Fruit fly (Drosophila melanogaster) whole organism, embryonic: Measurements from ENCODE around the gene CG31952.

Experiments
- ATbp ChIP-seq: fragments of 200-800 bp; sonication (Bioruptor generic); optimal IDR thresholded peaks from 2 replicates; lab custom pipeline; 2017; ENCODE audit warnings: missing biosample characterization, mild to moderate bottlenecking, missing genetic modification characterization, missing genetic modification reagents
- Abd-B ChIP-seq: fragments of 200-800 bp; sonication (Bioruptor generic); optimal IDR thresholded peaks from 2 replicates; lab custom pipeline; 2018; ENCODE audit warnings: missing biosample characterization, mild to moderate bottlenecking, missing genetic modification characterization, moderate library complexity
- Aef1 ChIP-seq: fragments of 200-800 bp; sonication (Bioruptor generic); IDR thresholded peaks from 3 replicates; pipeline ENCODE4 v1.3.6; 2022; ENCODE audit warnings: missing biosample characterization, missing genetic modification characterization
- Bteb2 ChIP-seq: fragments of 200-800 bp; sonication (Bioruptor generic); optimal IDR thresholded peaks from 2 replicates; lab custom pipeline; 2016; ENCODE audit warnings: missing biosample characterization, missing genetic modification characterization
- C15 ChIP-seq: fragments of 200-800 bp; sonication (Bioruptor generic); IDR thresholded peaks from 3 replicates; pipeline ENCODE4 v1.3.6; 2022; ENCODE audit warnings: missing biosample characterization, missing genetic modification characterization
- CG1024 ChIP-seq: fragments of 200-800 bp; sonication (Bioruptor generic); IDR thresholded peaks from 2 replicates; pipeline ENCODE4 v1.3.6; 2022; ENCODE audit warnings: missing biosample characterization, missing genetic modification characterization
- CG10959 ChIP-seq: fragments of 200-800 bp; sonication (Bioruptor generic); IDR thresholded peaks from 2 replicates; pipeline ENCODE4 v1.3.6; 2022; ENCODE audit warnings: missing biosample characterization, missing genetic modification characterization
- CG11085 ChIP-seq: fragments of 200-800 bp; sonication (Bioruptor generic); IDR thresholded peaks from 2 replicates; pipeline ENCODE4 v1.3.6; 2022; ENCODE audit warnings: missing biosample characterization, missing genetic modification characterization
- CG11695 ChIP-seq: fragments of 200-800 bp; sonication (Bioruptor generic); IDR thresholded peaks from 3 replicates; pipeline ENCODE4 v1.3.6; 2022; ENCODE audit warnings: missing biosample characterization, missing genetic modification characterization
- CG12299 ChIP-seq: fragments of 200-800 bp; sonication (Bioruptor generic); optimal IDR thresholded peaks from 2 replicates; lab custom pipeline; 2018; ENCODE audit warnings: missing biosample characterization, mild to moderate bottlenecking, missing genetic modification characterization
- CG14710 ChIP-seq: fragments of 200-800 bp; sonication (Bioruptor generic); optimal IDR thresholded peaks from 3 replicates; lab custom pipeline; 2019; ENCODE audit warnings: missing biosample characterization, mild to moderate bottlenecking, missing genetic modification characterization, moderate library complexity
- CG15011 ChIP-seq: fragments of 200-800 bp; sonication (Bioruptor generic); optimal IDR thresholded peaks from 3 replicates; lab custom pipeline; 2018; ENCODE audit warnings: missing biosample characterization, mild to moderate bottlenecking, missing genetic modification characterization
- CG15073 ChIP-seq: fragments of 200-800 bp; sonication (Bioruptor generic); optimal IDR thresholded peaks from 2 replicates; lab custom pipeline; 2016; ENCODE audit warnings: missing biosample characterization, missing genetic modification characterization
- CG18619 ChIP-seq: fragments of 200-800 bp; sonication (Bioruptor generic); optimal IDR thresholded peaks from 3 replicates; lab custom pipeline; 2017; ENCODE audit warnings: missing biosample characterization, mild to moderate bottlenecking, missing genetic modification characterization
- CG2120 ChIP-seq: fragments of 200-800 bp; sonication (Bioruptor generic); optimal IDR thresholded peaks from 3 replicates; lab custom pipeline; 2016; ENCODE audit warnings: missing biosample characterization, missing genetic modification characterization
- CG2678 ChIP-seq: fragments of 200-800 bp; sonication (Bioruptor generic); optimal IDR thresholded peaks from 3 replicates; lab custom pipeline; 2019; ENCODE audit warnings: missing biosample characterization, mild to moderate bottlenecking, missing genetic modification characterization, moderate library complexity
- CG30403 ChIP-seq: fragments of 200-800 bp; sonication (Bioruptor generic); optimal IDR thresholded peaks from 3 replicates; lab custom pipeline; 2016; ENCODE audit warnings: missing biosample characterization, missing genetic modification characterization
- CG31388 ChIP-seq: fragments of 200-800 bp; sonication (Bioruptor generic); optimal IDR thresholded peaks from 2 replicates; lab custom pipeline; 2016; ENCODE audit warnings: missing biosample characterization, missing genetic modification characterization
- CG31441 ChIP-seq: fragments of 200-800 bp; sonication (Bioruptor generic); IDR thresholded peaks from 2 replicates; pipeline ENCODE4 v1.3.6; 2022; ENCODE audit warnings: missing biosample characterization, missing genetic modification characterization
- CG32767 ChIP-seq: fragments of 200-800 bp; sonication (Bioruptor generic); IDR thresholded peaks from 2 replicates; pipeline ENCODE4 v1.3.6; 2022; ENCODE audit warnings: missing biosample characterization, missing genetic modification characterization
- CG34422 ChIP-seq: fragments of 200-800 bp; sonication (Bioruptor generic); IDR thresholded peaks from 3 replicates; pipeline ENCODE4 v1.3.6; 2022; ENCODE audit warnings: missing biosample characterization, missing genetic modification characterization
- CG4854 ChIP-seq: fragments of 200-800 bp; sonication (Bioruptor generic); optimal IDR thresholded peaks from 2 replicates; lab custom pipeline; 2016; ENCODE audit warnings: missing biosample characterization, missing genetic modification characterization, inconsistent platforms
- CG5245 ChIP-seq: fragments of 200-800 bp; sonication (Bioruptor generic); optimal IDR thresholded peaks from 3 replicates; lab custom pipeline; 2016; ENCODE audit warnings: missing biosample characterization, missing genetic modification characterization
- CG7357 ChIP-seq: fragments of 200-800 bp; sonication (Bioruptor generic); IDR thresholded peaks from 3 replicates; pipeline ENCODE4 v1.3.6; 2022; ENCODE audit warnings: missing biosample characterization, missing genetic modification characterization
- CG7556 ChIP-seq: fragments of 200-800 bp; sonication (Bioruptor generic); optimal IDR thresholded peaks from 2 replicates; lab custom pipeline; 2017; ENCODE audit warnings: missing biosample characterization, mild to moderate bottlenecking, missing genetic modification characterization
- CG8924 ChIP-seq: fragments of 200-800 bp; optimal IDR thresholded peaks from 3 replicates; lab custom pipeline; 2019; ENCODE audit warnings: missing biosample characterization, mild to moderate bottlenecking, missing genetic modification characterization, moderate library complexity
- CrebB ChIP-seq: fragments of 200-800 bp; sonication (Bioruptor generic); optimal IDR thresholded peaks from 3 replicates; lab custom pipeline; 2018; ENCODE audit warnings: missing biosample characterization, mild to moderate bottlenecking, missing genetic modification characterization
- D ChIP-seq, 2 experiments: fragments of 200-800 bp in 1 of 2; fragments of >200 bp in 1 of 2; sonication (Bioruptor generic) in 1 of 2; optimal IDR thresholded peaks; 2 replicates in 1 of 2; 3 replicates in 1 of 2; lab custom pipeline; 2017; ENCODE audit warnings: mild to moderate bottlenecking in 1 of 2, missing biosample characterization in 1 of 2, missing genetic modification characterization in 1 of 2, missing genetic modification reagents in 1 of 2
- Dad ChIP-seq: fragments of 200-800 bp; sonication (Bioruptor generic); optimal IDR thresholded peaks from 3 replicates; lab custom pipeline; 2016; ENCODE audit warnings: missing biosample characterization, missing genetic modification characterization
- Eip74EF ChIP-seq, 2 experiments: fragments of 200-800 bp in 1 of 2; fragments of >200 bp in 1 of 2; sonication (Bioruptor generic) in 1 of 2; optimal IDR thresholded peaks; 2 replicates each; lab custom pipeline; 2017 to 2019; ENCODE audit warnings: missing biosample characterization in 2 of 2, missing genetic modification characterization in 2 of 2, mild to moderate bottlenecking in 1 of 2, moderate library complexity in 1 of 2
- HLHmδ ChIP-seq: fragments of 200-800 bp; sonication (Bioruptor generic); optimal IDR thresholded peaks from 2 replicates; lab custom pipeline; 2018; ENCODE audit warnings: missing biosample characterization, mild to moderate bottlenecking, missing genetic modification characterization, moderate library complexity
- Nf-YB ChIP-seq: fragments of 200-800 bp; sonication (Bioruptor generic); optimal IDR thresholded peaks from 3 replicates; lab custom pipeline; 2019; ENCODE audit warnings: missing biosample characterization, mild to moderate bottlenecking, missing genetic modification characterization, moderate library complexity
- Opbp ChIP-seq: fragments of 200-800 bp; sonication (Bioruptor generic); IDR thresholded peaks from 3 replicates; pipeline ENCODE4 v1.3.6; 2022; ENCODE audit warnings: missing biosample characterization, missing genetic modification characterization; ENCODE audit not compliant: partially characterized antibody
- Scr ChIP-seq: fragments of 200-800 bp; sonication (Bioruptor generic); IDR thresholded peaks from 2 replicates; pipeline ENCODE4 v1.3.6; 2022; ENCODE audit warnings: missing biosample characterization, missing genetic modification characterization; ENCODE audit not compliant: partially characterized antibody
- Xbp1 ChIP-seq: fragments of 200-800 bp; sonication (Bioruptor generic); optimal IDR thresholded peaks from 3 replicates; lab custom pipeline; 2016; ENCODE audit warnings: missing biosample characterization, mild to moderate bottlenecking, missing genetic modification characterization
- aop ChIP-seq: fragments of 200-800 bp; sonication (Bioruptor generic); IDR thresholded peaks from 2 replicates; pipeline ENCODE4 v1.3.6; 2022; ENCODE audit warnings: missing biosample characterization, missing genetic modification characterization
- ap ChIP-seq: fragments of 200-800 bp; sonication (Bioruptor generic); IDR thresholded peaks from 2 replicates; pipeline ENCODE4 v1.3.6; 2022; ENCODE audit warnings: missing biosample characterization, missing genetic modification characterization
- bbx ChIP-seq: fragments of 200-800 bp; sonication (Bioruptor generic); IDR thresholded peaks from 2 replicates; pipeline ENCODE4 v1.3.6; 2022; ENCODE audit warnings: missing biosample characterization, missing genetic modification characterization; ENCODE audit not compliant: partially characterized antibody
- chn ChIP-seq: fragments of 200-800 bp; sonication (Bioruptor generic); optimal IDR thresholded peaks from 2 replicates; lab custom pipeline; 2016; ENCODE audit warnings: missing biosample characterization, missing genetic modification characterization
- dan ChIP-seq: fragments of 200-800 bp; sonication (Bioruptor generic); IDR thresholded peaks from 2 replicates; pipeline ENCODE4 v1.3.6; 2022; ENCODE audit warnings: missing biosample characterization, missing genetic modification characterization
- gcm2 ChIP-seq: fragments of 200-800 bp; sonication (Bioruptor generic); optimal IDR thresholded peaks from 2 replicates; lab custom pipeline; 2016; ENCODE audit warnings: missing biosample characterization, missing genetic modification characterization
- gsb-n ChIP-seq: fragments of 200-800 bp; sonication (Bioruptor generic); optimal IDR thresholded peaks from 3 replicates; lab custom pipeline; 2018; ENCODE audit warnings: missing biosample characterization, mild to moderate bottlenecking, missing genetic modification characterization
- insv ChIP-seq, 2 experiments: fragments of 200-800 bp; sonication (Bioruptor generic); optimal IDR thresholded peaks; 3 replicates each; lab custom pipeline; 2016 to 2018; ENCODE audit warnings: missing biosample characterization in 2 of 2, missing genetic modification characterization in 2 of 2
- kay ChIP-seq: fragments of 200-800 bp; sonication (Bioruptor generic); optimal IDR thresholded peaks from 2 replicates; lab custom pipeline; 2016; ENCODE audit warnings: missing biosample characterization, missing genetic modification characterization
- sens-2 ChIP-seq: fragments of 200-800 bp; sonication (Bioruptor generic); IDR thresholded peaks from 2 replicates; pipeline ENCODE4 v1.3.6; 2022; ENCODE audit warnings: missing biosample characterization, missing genetic modification characterization
- so ChIP-seq: fragments of 200-800 bp; sonication (Bioruptor generic); IDR thresholded peaks from 3 replicates; pipeline ENCODE4 v1.3.6; 2022; ENCODE audit warnings: missing biosample characterization, missing genetic modification characterization
- sr ChIP-seq: fragments of 200-800 bp; sonication (Bioruptor generic); IDR thresholded peaks from 3 replicates; pipeline ENCODE4 v1.3.6; 2022; ENCODE audit warnings: missing biosample characterization, missing genetic modification characterization
- twi ChIP-seq: fragments of 200-800 bp; optimal IDR thresholded peaks from 2 replicates; lab custom pipeline; 2019; ENCODE audit warnings: missing biosample characterization, mild to moderate bottlenecking, missing genetic modification characterization, moderate library complexity
- wek ChIP-seq: fragments of 200-800 bp; sonication (Bioruptor generic); optimal IDR thresholded peaks from 3 replicates; lab custom pipeline; 2018; ENCODE audit warnings: missing biosample characterization, mild to moderate bottlenecking, missing genetic modification characterization, moderate library complexity
- zfh1 ChIP-seq: fragments of 200-800 bp; sonication (Bioruptor generic); IDR thresholded peaks from 3 replicates; pipeline ENCODE4 v1.3.6; 2022; ENCODE audit warnings: missing biosample characterization, missing genetic modification characterization

The CG31952 gene

DNA sequence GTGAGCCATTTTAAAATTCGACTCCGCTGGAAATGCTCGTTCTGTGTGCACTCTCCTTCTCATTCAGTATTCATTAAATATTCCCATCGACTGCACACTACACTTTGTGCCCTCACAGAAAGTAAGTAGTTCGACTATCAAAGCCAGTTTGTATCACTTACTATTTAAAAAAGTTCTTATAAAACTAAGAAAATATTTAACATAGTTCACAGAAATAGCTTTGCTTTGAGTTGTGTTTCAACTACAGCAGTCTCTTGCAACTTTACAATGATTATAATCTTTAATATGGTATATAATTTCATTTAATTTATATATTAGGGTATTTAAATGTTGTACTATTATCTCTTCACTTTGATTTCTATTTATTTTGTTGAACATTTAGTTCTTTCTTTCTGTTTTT is 23.0 kb downstream of the CG31952 start (continued):
- TF ChIP-seq CG11695 = no peak
- TF ChIP-seq Scr (GFP tag; lab: Robert Waterston, UW) = no peak
- TF ChIP-seq CG7556 (GFP tag; lab: Kevin White, UChicago) = no peak
- no peak for TF ChIP-seq CG34422 (GFP tag; lab: Robert Waterston, UW)
- TF ChIP-seq kay (GFP tag; lab: Kevin White, UChicago) = no peak
- no peak for TF ChIP-seq CG15073
- TF ChIP-seq CG2678 = peak; percentile 27
- no peak for TF ChIP-seq chn (GFP tag; lab: Kevin White, UChicago)
- peak; percentile 29 for TF ChIP-seq CG8924 (tag; lab: Kevin White, UChicago)
- TF ChIP-seq CG1024 (GFP tag; lab: Robert Waterston, UW) = no peak
- TF ChIP-seq Bteb2 (GFP tag; lab: Kevin White, UChicago) = no peak
- peak; percentile 36; the same call in 1 of the 2 replicates for TF ChIP-seq CG31441 (GFP tag; lab: Robert Waterston, UW)
- TF ChIP-seq gcm2 (GFP tag; lab: Kevin White, UChicago) = no peak
- TF ChIP-seq D (optimal IDR thresholded peaks at IDR 0.05; lab: Kevin White, UChicago) = no peak
- TF ChIP-seq D (GFP tag; optimal IDR thresholded peaks at IDR 0.05; lab: Kevin White, UChicago) = peak; percentile 11
- no peak for TF ChIP-seq insv (GFP tag; optimal IDR thresholded peaks at IDR 0.05; lab: Kevin White, UChicago)

DNA sequence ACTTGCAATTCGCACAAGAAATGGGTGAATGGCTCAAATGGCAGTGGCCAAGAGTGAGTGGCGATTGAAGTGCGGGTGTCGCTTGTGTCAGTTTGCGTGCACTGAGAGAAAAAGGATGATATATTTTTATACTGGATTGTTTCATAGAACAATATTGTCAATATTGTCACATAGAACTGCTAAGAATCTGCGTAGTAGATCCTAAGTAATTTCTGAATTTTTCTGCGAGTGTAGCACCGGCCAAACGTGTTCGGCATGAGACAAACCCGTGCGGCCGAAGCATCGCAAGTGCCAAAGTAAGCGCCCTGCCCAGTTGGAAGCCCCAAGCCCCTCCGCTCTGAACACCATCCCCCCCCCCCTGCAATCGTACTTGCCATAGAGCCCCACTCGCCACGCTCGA is 23.8 kb downstream of the CG31952 start:
- TF ChIP-seq Opbp (GFP tag; lab: Robert Waterston, UW) = no peak
- TF ChIP-seq twi = no peak
- peak; percentile 40 for TF ChIP-seq Abd-B
- TF ChIP-seq ap (GFP tag; lab: Robert Waterston, UW) = peak; percentile 43; the same call in 1 of the 2 replicates
- peak; percentile 8 for TF ChIP-seq CG18619 (GFP tag; lab: Kevin White, UChicago)
- TF ChIP-seq CG10959 (GFP tag; lab: Robert Waterston, UW) = no peak; the same call in 1 of the 2 replicates
- no peak for TF ChIP-seq bbx
- TF ChIP-seq Eip74EF (GFP tag; optimal IDR thresholded peaks at IDR 0.05; lab: Kevin White, UChicago) = no peak
- peak; percentile 37 for TF ChIP-seq Xbp1 (GFP tag; lab: Kevin White, UChicago)
- peak; percentile 43; the same call in 1 of the 2 replicates for TF ChIP-seq sens-2 (GFP tag; lab: Robert Waterston, UW)
- TF ChIP-seq Dad = no peak
- no peak for TF ChIP-seq wek (GFP tag; lab: Kevin White, UChicago)
- TF ChIP-seq CG31388 = no peak
- peak; percentile 14 for TF ChIP-seq CG5245
- peak; percentile 55 for TF ChIP-seq CG2120 (GFP tag; lab: Kevin White, UChicago)
- TF ChIP-seq ATbp = peak; percentile 74
- no peak for TF ChIP-seq CG4854
- peak; percentile 61; the same call in 1 of the 3 replicates for TF ChIP-seq CG7357
- TF ChIP-seq gsb-n = no peak
- no peak for TF ChIP-seq dan
- peak; percentile 51; the same call in 1 of the 3 replicates for TF ChIP-seq sr (GFP tag; lab: Robert Waterston, UW)
- TF ChIP-seq CG11085 (GFP tag; lab: Robert Waterston, UW) = 0 out of 2 replicates have a peak, but pooled peaks have one; percentile 21
- TF ChIP-seq CG12299 (tag; lab: Kevin White, UChicago) = no peak
- peak; percentile 74; the same call in 2 of the 3 replicates for TF ChIP-seq so (GFP tag; lab: Robert Waterston, UW)
- TF ChIP-seq CG30403 = peak; percentile 63
- TF ChIP-seq kay (GFP tag; lab: Kevin White, UChicago) = no peak
- no peak for TF ChIP-seq aop (GFP tag; lab: Robert Waterston, UW)
- TF ChIP-seq Nf-YB (GFP tag; lab: Kevin White, UChicago) = no peak
- TF ChIP-seq CG32767 (GFP tag; lab: Robert Waterston, UW) = peak; percentile 67
- TF ChIP-seq zfh1 (GFP tag; lab: Robert Waterston, UW) = peak; percentile 71
- TF ChIP-seq HLHmδ (GFP tag; lab: Kevin White, UChicago) = no peak
- TF ChIP-seq CrebB = peak; percentile 45
- TF ChIP-seq Aef1 = peak; percentile 44
- TF ChIP-seq CG14710 (tag; lab: Kevin White, UChicago) = peak; percentile 42
- no peak for TF ChIP-seq C15 (GFP tag; lab: Robert Waterston, UW)
- TF ChIP-seq CG15011 (GFP tag; lab: Kevin White, UChicago) = no peak
